Fruit fly (Drosophila melanogaster) Kc167 (cell line): Measurements from ENCODE around the gene Sas10.

Experiments used
- Sin3A ChIP-seq: fragments of >200 bp; optimal IDR thresholded peaks from 2 replicates; lab custom pipeline; 2018; ENCODE audit warnings: missing external identifiers
- h ChIP-seq: fragments of >200 bp; optimal IDR thresholded peaks from 3 replicates; lab custom pipeline; 2018; ENCODE audit warnings: missing external identifiers
- psq ChIP-seq: fragments of >200 bp; optimal IDR thresholded peaks from 2 replicates; lab custom pipeline; 2017; ENCODE audit warnings: missing external identifiers
- ttk ChIP-seq: sonication (Bioruptor generic); optimal IDR thresholded peaks from 2 replicates; lab custom pipeline; 2017; ENCODE audit warnings: missing external identifiers

- TF ChIP-seq psq (lab: Kevin White, UChicago): no peak
- no peak for TF ChIP-seq Sin3A (lab: Kevin White, UChicago)
- TF ChIP-seq h (lab: Kevin White, UChicago): no peak
- no peak for TF ChIP-seq ttk (lab: Kevin White, UChicago)
These were observed 4.3 kb upstream of the Sas10 start, which contains the start of gene CG4198 for dm6 chrX:5312958-5313357.
